Fruit fly (Drosophila melanogaster): ENCODE measurements around the gene CtsL4.
A peak's percentile ranks its signal among the peaks of the same experiment; 100 is the strongest.

CtsL4 gene

dm6 chr2L:10314327-10315210 is 41.8 kb downstream of the CtsL4 start, which contains the start of the genes Usp14 and CG4972 (continued):
- TF ChIP-seq pb (GFP tag; optimal IDR thresholded peaks at IDR 0.05) (no peak), Bteb2 (GFP tag; optimal IDR thresholded peaks at IDR 0.05) (no peak), CG7963 (GFP tag; IDR thresholded peaks at IDR 0.05; ENCODE audit: partially characterized antibody) (0 out of 3 replicates have a peak, but pooled peaks have one; percentile 6), ewg (GFP tag; optimal IDR thresholded peaks at IDR 0.05) (peak; percentile 13), grau (tag; optimal IDR thresholded peaks at IDR 0.05) (peak; percentile 25), twi (tag; optimal IDR thresholded peaks at IDR 0.05) (peak; percentile 3), Sox100B (GFP tag; optimal IDR thresholded peaks at IDR 0.05) (peak; percentile 9), CG14710 (tag; optimal IDR thresholded peaks at IDR 0.05) (peak; percentile 64), vfl (GFP tag; optimal IDR thresholded peaks at IDR 0.05) (no peak), CG1024 (GFP tag; IDR thresholded peaks at IDR 0.05) (peak; percentile 79; the same call in 1 of the 2 replicates), Vsx1 (GFP tag; optimal IDR thresholded peaks at IDR 0.05) (no peak), her (GFP tag; optimal IDR thresholded peaks at IDR 0.05) (no peak), Awh (GFP tag; IDR thresholded peaks at IDR 0.05) (no peak), zfh1 (GFP tag; IDR thresholded peaks at IDR 0.05) (no peak), CG17361 (GFP tag; IDR thresholded peaks at IDR 0.05) (peak; percentile 77; the same call in 2 of the 3 replicates), Sry-β (GFP tag; optimal IDR thresholded peaks at IDR 0.05) (peak; percentile 61), CG16813 (GFP tag; IDR thresholded peaks at IDR 0.05; ENCODE audit: partially characterized antibody) (0 out of 3 replicates have a peak, but pooled peaks have one; percentile 41), onecut (GFP tag; IDR thresholded peaks at IDR 0.05) (no peak), bigmax (GFP tag; optimal IDR thresholded peaks at IDR 0.05) (peak; percentile 90), CG32772 (GFP tag; IDR thresholded peaks at IDR 0.05) (no peak), pfk (GFP tag; optimal IDR thresholded peaks at IDR 0.05) (peak; percentile 92), Bgb (GFP tag; IDR thresholded peaks at IDR 0.05; ENCODE audit: partially characterized antibody) (peak; percentile 38; the same call in 1 of the 2 replicates), slbo (GFP tag; IDR thresholded peaks at IDR 0.05) (peak; percentile 35), ssp (GFP tag; IDR thresholded peaks at IDR 0.05) (peak; percentile 83), gfzf (GFP tag; optimal IDR thresholded peaks at IDR 0.05) (peak; percentile 37), CG2120 (GFP tag; optimal IDR thresholded peaks at IDR 0.05) (peak; percentile 29), pnt (GFP tag; optimal IDR thresholded peaks at IDR 0.05) (no peak), Hr3 (GFP tag; optimal IDR thresholded peaks at IDR 0.05) (peak; percentile 0), Hr51 (GFP tag; optimal IDR thresholded peaks at IDR 0.05) (no peak), pzg (GFP tag; optimal IDR thresholded peaks at IDR 0.05) (peak; percentile 40), Oaz (GFP tag; IDR thresholded peaks at IDR 0.05) (no peak), CG8089 (GFP tag; optimal IDR thresholded peaks at IDR 0.05) (no peak), Med (GFP tag) (no peak), dysf (GFP tag; IDR thresholded peaks at IDR 0.05) (no peak), Abd-B (GFP tag; optimal IDR thresholded peaks at IDR 0.05) (no peak), CoRest (tag; optimal IDR thresholded peaks at IDR 0.05) (peak; percentile 55), CG11247 (GFP tag; IDR thresholded peaks at IDR 0.05) (no peak), fd96Cb (tag; optimal IDR thresholded peaks at IDR 0.05) (no peak), HmgD (GFP tag; optimal IDR thresholded peaks at IDR 0.05) (no peak), nom (GFP tag; optimal IDR thresholded peaks at IDR 0.05) (no peak), sima (GFP tag; optimal IDR thresholded peaks at IDR 0.05) (no peak), Scr (GFP tag; IDR thresholded peaks at IDR 0.05; ENCODE audit: partially characterized antibody) (peak; percentile 54; the same call in 1 of the 2 replicates), CG7928 (GFP tag; optimal IDR thresholded peaks at IDR 0.05) (no peak), dpn (GFP tag; optimal IDR thresholded peaks at IDR 0.05) (peak in 1 of 2 experiments; percentile 18), Tbp (GFP tag; optimal IDR thresholded peaks at IDR 0.05) (no peak), jigr1 (GFP tag; IDR thresholded peaks at IDR 0.05) (no peak; the same call in 2 of the 3 replicates), Elba2 (GFP tag; optimal IDR thresholded peaks at IDR 0.05) (peak; percentile 3), CG6791 (GFP tag; IDR thresholded peaks at IDR 0.05; ENCODE audit: partially characterized antibody) (peak; percentile 56; the same call in 2 of the 3 replicates)
